Worm (Caenorhabditis elegans): ENCODE results near the gene Y53F4B.14.

Y53F4B.14 gene

ce11 chrII:15025599-15026164 lies 12.1 kb upstream of the Y53F4B.14 start, which contains the start of gene cmtr-1:
Gene cmtr-1, plus strand, starts transcription at chrII:15026114.
- TF ChIP-seq ceh-24 (tag; optimal IDR thresholded peaks at IDR 0.05) (no peak), ceh-2 (tag; optimal IDR thresholded peaks at IDR 0.05) (no peak), pag-3 (tag; optimal IDR thresholded peaks at IDR 0.05; ENCODE audit: borderline replicate concordance) (no peak), pros-1 (tag; optimal IDR thresholded peaks at IDR 0.05) (peak; percentile 63), hlh-8 (tag; optimal IDR thresholded peaks at IDR 0.05) (no peak), lin-11 (tag; optimal IDR thresholded peaks at IDR 0.05) (no peak), K09A11.1 (tag; optimal IDR thresholded peaks at IDR 0.05; ENCODE audit: insufficient read depth) (peak; percentile 4), pat-9 (tag; optimal IDR thresholded peaks at IDR 0.05) (no peak), F13H6.1 (tag; optimal IDR thresholded peaks at IDR 0.05) (no peak), elt-4 (tag; optimal IDR thresholded peaks at IDR 0.05) (no peak), ceh-34 (tag; optimal IDR thresholded peaks at IDR 0.05) (peak; percentile 43), fax-1 (tag; optimal IDR thresholded peaks at IDR 0.05) (no peak), ref-2 (tag; optimal IDR thresholded peaks at IDR 0.05) (peak; percentile 77), unc-86 (tag; optimal IDR thresholded peaks at IDR 0.05) (no peak), dmd-4 (tag; optimal IDR thresholded peaks at IDR 0.05; ENCODE audit: borderline replicate concordance) (no peak), C08G9.2 (tag; optimal IDR thresholded peaks at IDR 0.05) (peak; percentile 14), dve-1 (tag; optimal IDR thresholded peaks at IDR 0.05) (peak; percentile 78), ceh-22 (tag; optimal IDR thresholded peaks at IDR 0.05) (no peak), ets-4 (tag; optimal IDR thresholded peaks at IDR 0.05) (peak; percentile 36), ceh-48 (tag; optimal IDR thresholded peaks at IDR 0.05) (no peak), ceh-18 (tag; optimal IDR thresholded peaks at IDR 0.05) (peak; percentile 82), gmeb-2 (tag; optimal IDR thresholded peaks at IDR 0.05) (no peak), sox-4 (tag; optimal IDR thresholded peaks at IDR 0.05) (no peak), eyg-1 (tag; optimal IDR thresholded peaks at IDR 0.05) (no peak), fkh-6 (tag; optimal IDR thresholded peaks at IDR 0.05) (no peak), npax-4 (tag; optimal IDR thresholded peaks at IDR 0.05) (no peak), hlh-30 (tag; optimal IDR thresholded peaks at IDR 0.05; ENCODE audit: insufficient read depth) (peak; percentile 69), lim-6 (tag; optimal IDR thresholded peaks at IDR 0.05) (no peak), che-1 (tag; optimal IDR thresholded peaks at IDR 0.05) (no peak), elt-2 (tag; optimal IDR thresholded peaks at IDR 0.05) (peak; percentile 59), K02D7.2 (tag; optimal IDR thresholded peaks at IDR 0.05) (no peak), ceh-6 (GFP tag; optimal IDR thresholded peaks at IDR 0.05) (no peak), unc-55 (GFP tag; optimal IDR thresholded peaks at IDR 0.05) (peak; percentile 62), ttx-3 (tag; optimal IDR thresholded peaks at IDR 0.05) (no peak), hlh-15 (tag; optimal IDR thresholded peaks at IDR 0.05) (no peak), nhr-232 (tag; optimal IDR thresholded peaks at IDR 0.05) (no peak), rnt-1 (tag; optimal IDR thresholded peaks at IDR 0.05) (peak; percentile 72), nhr-11 (tag; optimal IDR thresholded peaks at IDR 0.05) (no peak), zip-5 (tag; optimal IDR thresholded peaks at IDR 0.05) (no peak), ceh-9 (tag; optimal IDR thresholded peaks at IDR 0.05) (no peak), odd-2 (tag; optimal IDR thresholded peaks at IDR 0.05) (no peak), madf-2 (tag; optimal IDR thresholded peaks at IDR 0.05) (peak; percentile 68), tbx-2 (tag; optimal IDR thresholded peaks at IDR 0.05) (peak; percentile 62), ceh-45 (GFP tag; IDR thresholded peaks at IDR 0.05) (no peak), pqm-1 (tag; optimal IDR thresholded peaks at IDR 0.05) (no peak), unc-3 (GFP tag; conservative IDR thresholded peaks at IDR 0.05) (no peak), unc-3 (tag; optimal IDR thresholded peaks at IDR 0.05) (peak; percentile 39), ama-1 (optimal IDR thresholded peaks at IDR 0.05) (peak; percentile 90), sdc-2 (tag; optimal IDR thresholded peaks at IDR 0.05) (no peak), hlh-6 (tag; optimal IDR thresholded peaks at IDR 0.05) (no peak), C38D4.7 (GFP tag; optimal IDR thresholded peaks at IDR 0.05) (no peak), Y22D7AL.16 (tag; optimal IDR thresholded peaks at IDR 0.05) (peak; percentile 8), tbx-7 (tag; optimal IDR thresholded peaks at IDR 0.05) (no peak), T23F11.4 (GFP tag; optimal IDR thresholded peaks at IDR 0.05) (peak; percentile 12)

Measured in whole organism, late embryonic.